Worm (Caenorhabditis elegans) whole organism, L1 larva: ENCODE data around the gene cyp-33C3.
A peak's percentile ranks its signal among the peaks of the same experiment; 100 is the strongest.

ENCODE experiments used
- C04F5.9 ChIP-seq: sonication (generic microtip); optimal IDR thresholded peaks from 2 replicates; lab custom pipeline; 2016; ENCODE audit warnings: missing genetic modification characterization, missing compliant biosample characterization
- C16A3.4 ChIP-seq: fragments of 150-350 bp; optimal IDR thresholded peaks from 2 replicates; lab custom pipeline; 2014; ENCODE audit warnings: missing biosample characterization, missing genetic modification characterization
- F16B12.6 ChIP-seq: fragments of 150-350 bp; optimal IDR thresholded peaks from 2 replicates; lab custom pipeline; 2014; ENCODE audit warnings: missing biosample characterization, missing genetic modification characterization
- Y116A8C.19 ChIP-seq: sonication (generic microtip); optimal IDR thresholded peaks from 2 replicates; lab custom pipeline; 2016; ENCODE audit warnings: missing compliant biosample characterization, missing genetic modification characterization, borderline replicate concordance
- aly-2 ChIP-seq: fragments of 150-350 bp; optimal IDR thresholded peaks from 2 replicates; lab custom pipeline; 2014; ENCODE audit warnings: missing biosample characterization, missing genetic modification characterization
- ama-1 ChIP-seq: fragments of 150-350 bp; optimal IDR thresholded peaks from 2 replicates; lab custom pipeline; 2014
- blmp-1 ChIP-seq: fragments of 150-350 bp; optimal IDR thresholded peaks from 2 replicates; lab custom pipeline; 2014; ENCODE audit warnings: missing biosample characterization, missing genetic modification characterization
- ceh-8 ChIP-seq: fragments of 200-800 bp; sonication (Bioruptor generic); optimal IDR thresholded peaks from 2 replicates; lab custom pipeline; 2018; ENCODE audit warnings: mild to moderate bottlenecking, missing genetic modification characterization, moderate library complexity, missing compliant biosample characterization
- ceh-82 ChIP-seq, 3 experiments: fragments of 150-350 bp in 1 of 3; sonication (generic microtip) in 2 of 3; optimal IDR thresholded peaks; 2 replicates each; lab custom pipeline; 2014 to 2017; ENCODE audit warnings: missing biosample characterization in 3 of 3, missing genetic modification characterization in 3 of 3
- dpl-1 ChIP-seq, 3 experiments: fragments of 150-350 bp in 2 of 3; sonication (generic microtip) in 1 of 3; optimal IDR thresholded peaks; 2 replicates each; lab custom pipeline; 2014 to 2017; ENCODE audit warnings: missing biosample characterization in 3 of 3, missing genetic modification characterization in 3 of 3, missing genetic modification reagents in 3 of 3
- efl-1 ChIP-seq, 4 experiments: fragments of 150-350 bp; optimal IDR thresholded peaks in 3 of 4; peaks in 1 of 4; 1 replicate in 1 of 4; 2 replicates in 3 of 4; lab custom pipeline; 2014; ENCODE audit warnings: missing biosample characterization in 2 of 4, missing genetic modification characterization in 2 of 4, missing genetic modification reagents in 2 of 4
- efl-3 ChIP-seq: fragments of 200-800 bp; sonication (Bioruptor generic); optimal IDR thresholded peaks from 2 replicates; lab custom pipeline; 2018; ENCODE audit warnings: mild to moderate bottlenecking, missing genetic modification characterization, missing compliant biosample characterization
- egl-13 ChIP-seq: sonication (generic microtip); optimal IDR thresholded peaks from 2 replicates; lab custom pipeline; 2016; ENCODE audit warnings: missing genotype, missing genetic modification reagents, missing genetic modification characterization, missing compliant biosample characterization
- egl-27 ChIP-seq, 2 experiments: fragments of 150-350 bp in 1 of 2; sonication (generic microtip); optimal IDR thresholded peaks; 3 replicates each; lab custom pipeline; 2017 to 2018; ENCODE audit warnings: missing biosample characterization in 2 of 2, missing genetic modification characterization in 2 of 2, missing genetic modification reagents in 2 of 2
- elt-3 ChIP-seq, 6 experiments: fragments of 150-350 bp in 1 of 6; sonication (generic microtip); optimal IDR thresholded peaks; 2 replicates each; lab custom pipeline; 2017 to 2018; ENCODE audit warnings: missing biosample characterization in 6 of 6, missing genetic modification characterization in 6 of 6, inconsistent platforms in 1 of 6
- ets-5 ChIP-seq: fragments of 200-800 bp; sonication (Bioruptor generic); IDR thresholded peaks from 2 replicates; pipeline ENCODE4 v1.3.6; 2022; ENCODE audit warnings: missing genetic modification characterization, missing compliant biosample characterization
- fkh-8 ChIP-seq: sonication (generic microtip); optimal IDR thresholded peaks from 2 replicates; lab custom pipeline; 2016; ENCODE audit warnings: mild to moderate bottlenecking, missing genetic modification characterization, missing compliant biosample characterization
- fos-1 ChIP-seq: fragments of 150-350 bp; optimal IDR thresholded peaks from 2 replicates; lab custom pipeline; 2014; ENCODE audit warnings: missing biosample characterization, missing genetic modification characterization
- grh-1 ChIP-seq: fragments of 200-800 bp; sonication (Bioruptor generic); IDR thresholded peaks from 2 replicates; pipeline ENCODE4 v1.3.6; 2022; ENCODE audit warnings: missing genetic modification reagents, missing genetic modification characterization, missing compliant biosample characterization
- hlh-4 ChIP-seq: sonication (generic microtip); optimal IDR thresholded peaks from 2 replicates; lab custom pipeline; 2016; ENCODE audit warnings: mild to moderate bottlenecking, missing genetic modification characterization, missing compliant biosample characterization
- hpl-2 ChIP-seq: fragments of 150-350 bp; optimal IDR thresholded peaks from 2 replicates; lab custom pipeline; 2014; ENCODE audit warnings: missing biosample characterization, missing genetic modification reagents, missing genetic modification characterization
- lin-13 ChIP-seq: fragments of 150-350 bp; optimal IDR thresholded peaks from 2 replicates; lab custom pipeline; 2014; ENCODE audit warnings: missing biosample characterization, missing genetic modification reagents, missing genetic modification characterization
- lin-14 ChIP-seq: fragments of 200-800 bp; sonication (Bioruptor generic); optimal IDR thresholded peaks from 2 replicates; lab custom pipeline; 2018; ENCODE audit warnings: mild to moderate bottlenecking, missing genetic modification characterization, moderate library complexity, missing compliant biosample characterization
- lin-35 ChIP-seq, 2 experiments: fragments of 150-350 bp; optimal IDR thresholded peaks; 2 replicates each; lab custom pipeline; 2014; ENCODE audit warnings: missing biosample characterization in 2 of 2, missing genetic modification characterization in 2 of 2, missing genetic modification reagents in 2 of 2
- lin-39 ChIP-seq: fragments of 150-350 bp; optimal IDR thresholded peaks from 2 replicates; lab custom pipeline; 2014; ENCODE audit warnings: missing biosample characterization, missing genetic modification reagents, missing genetic modification characterization
- lir-3 ChIP-seq: sonication (generic microtip); optimal IDR thresholded peaks from 2 replicates; lab custom pipeline; 2016; ENCODE audit warnings: mild to moderate bottlenecking, missing genetic modification characterization, moderate library complexity, missing compliant biosample characterization; ENCODE audit not compliant: poor library complexity
- lsy-2 ChIP-seq, 2 experiments: fragments of 150-350 bp; optimal IDR thresholded peaks; 2 replicates each; lab custom pipeline; 2014; ENCODE audit warnings: missing biosample characterization in 2 of 2, missing genetic modification characterization in 2 of 2
- mab-9 ChIP-seq: fragments of 200-800 bp; sonication (Bioruptor generic); IDR thresholded peaks from 2 replicates; pipeline ENCODE4 v1.3.6; 2022; ENCODE audit warnings: missing genetic modification reagents, missing genetic modification characterization, missing compliant biosample characterization
- mep-1 ChIP-seq: fragments of 150-350 bp; optimal IDR thresholded peaks from 2 replicates; lab custom pipeline; 2014; ENCODE audit warnings: missing biosample characterization, missing genetic modification characterization
- nhr-20 ChIP-seq: sonication (generic microtip); optimal IDR thresholded peaks from 2 replicates; lab custom pipeline; 2016; ENCODE audit warnings: mild to moderate bottlenecking, missing genetic modification characterization, missing compliant biosample characterization
- nhr-237 ChIP-seq: fragments of 150-350 bp; optimal IDR thresholded peaks from 2 replicates; lab custom pipeline; 2014; ENCODE audit warnings: missing biosample characterization, missing genetic modification characterization
- nhr-28 ChIP-seq: fragments of 150-350 bp; optimal IDR thresholded peaks from 2 replicates; lab custom pipeline; 2014; ENCODE audit warnings: missing biosample characterization, missing genetic modification characterization
- nhr-47 ChIP-seq: sonication (generic microtip); optimal IDR thresholded peaks from 2 replicates; lab custom pipeline; 2016; ENCODE audit warnings: mild to moderate bottlenecking, missing genetic modification characterization, moderate library complexity, missing compliant biosample characterization
- nhr-71 ChIP-seq: sonication (generic microtip); optimal IDR thresholded peaks from 2 replicates; lab custom pipeline; 2016; ENCODE audit warnings: mild to moderate bottlenecking, missing genetic modification characterization, moderate library complexity, missing compliant biosample characterization
- nhr-85 ChIP-seq: sonication (generic microtip); peaks from one replicate; lab custom pipeline; 2016; ENCODE audit warnings: missing genetic modification characterization, inconsistent platforms, missing compliant biosample characterization
- nhr-90 ChIP-seq: sonication (generic microtip); optimal IDR thresholded peaks from 2 replicates; lab custom pipeline; 2016; ENCODE audit warnings: mild to moderate bottlenecking, missing genetic modification characterization, missing compliant biosample characterization; ENCODE audit not compliant: poor library complexity
- pax-3 ChIP-seq: fragments of 200-800 bp; sonication (Bioruptor generic); optimal IDR thresholded peaks from 2 replicates; lab custom pipeline; 2018; ENCODE audit warnings: mild to moderate bottlenecking, missing genetic modification characterization, moderate library complexity, missing compliant biosample characterization
- pqm-1 ChIP-seq: sonication (generic microtip); optimal IDR thresholded peaks from 3 replicates; lab custom pipeline; 2017; ENCODE audit warnings: missing biosample characterization, missing genetic modification characterization
- rnt-1 ChIP-seq: sonication (generic microtip); optimal IDR thresholded peaks from 2 replicates; lab custom pipeline; 2016; ENCODE audit warnings: mild to moderate bottlenecking, missing genetic modification characterization, moderate library complexity, missing compliant biosample characterization
- snpc-4 ChIP-seq: fragments of 150-350 bp; optimal IDR thresholded peaks from 2 replicates; lab custom pipeline; 2014; ENCODE audit warnings: missing biosample characterization, missing genetic modification characterization
- snu-23 ChIP-seq: sonication (generic microtip); optimal IDR thresholded peaks from 2 replicates; lab custom pipeline; 2016; ENCODE audit warnings: missing genetic modification characterization, missing compliant biosample characterization
- sox-4 ChIP-seq: sonication (generic microtip); optimal IDR thresholded peaks from 2 replicates; lab custom pipeline; 2016; ENCODE audit warnings: missing genetic modification characterization, missing compliant biosample characterization
- swsn-7 ChIP-seq: sonication (generic microtip); optimal IDR thresholded peaks from 2 replicates; lab custom pipeline; 2016; ENCODE audit warnings: missing genetic modification characterization, missing compliant biosample characterization
- unc-130 ChIP-seq: fragments of 150-350 bp; optimal IDR thresholded peaks from 2 replicates; lab custom pipeline; 2017; ENCODE audit warnings: missing biosample characterization, missing genetic modification characterization, inconsistent platforms
- unc-62 ChIP-seq: fragments of 150-350 bp; optimal IDR thresholded peaks from 2 replicates; lab custom pipeline; 2014; ENCODE audit warnings: missing biosample characterization, missing genetic modification reagents, missing genetic modification characterization
- vab-15 ChIP-seq: sonication (generic microtip); optimal IDR thresholded peaks from 2 replicates; lab custom pipeline; 2017; ENCODE audit warnings: missing genotype, mild to moderate bottlenecking, missing genetic modification characterization, missing compliant biosample characterization
- zip-4 ChIP-seq: fragments of 200-800 bp; sonication (Bioruptor generic); optimal IDR thresholded peaks from 2 replicates; lab custom pipeline; 2018; ENCODE audit warnings: mild to moderate bottlenecking, missing genetic modification characterization, moderate library complexity, missing compliant biosample characterization

Gene cyp-33C3

ce11 chrV:2235848-2236247 lies 6.7 kb upstream of the cyp-33C3 start, which contains the start of gene cyp-33C4 (continued):
- TF ChIP-seq efl-3 (no peak), pqm-1 (tag; lab: Kevin White, UChicago) (no peak), fos-1 (no peak), sox-4 (no peak), unc-62 (GFP tag; lab: Kevin White, UChicago) (no peak), blmp-1 (tag; lab: Kevin White, UChicago) (peak; percentile 80), snu-23 (peak; percentile 60), pax-3 (tag; lab: Kevin White, UChicago) (no peak), lin-35 (GFP tag; optimal IDR thresholded peaks at IDR 0.05; lab: Kevin White, UChicago) (peak in 1 of 2 experiments; percentile 35), hlh-4 (tag; lab: Kevin White, UChicago) (no peak), lsy-2 (tag; optimal IDR thresholded peaks at IDR 0.05; lab: Kevin White, UChicago) (peak in 1 of 2 experiments; percentile 42), nhr-90 (tag; lab: Kevin White, UChicago) (no peak), swsn-7 (tag; lab: Kevin White, UChicago) (peak; percentile 34), zip-4 (no peak), Y116A8C.19 (no peak), nhr-71 (tag; lab: Kevin White, UChicago) (peak; percentile 58), ama-1 (no peak), dpl-1 (GFP tag; optimal IDR thresholded peaks at IDR 0.05; lab: Kevin White, UChicago) (peak in 1 of 3 experiments; percentile 26), mab-9 (GFP tag; lab: Robert Waterston, UW) (no peak), mep-1 (tag; lab: Kevin White, UChicago) (peak; percentile 13), egl-27 (tag; optimal IDR thresholded peaks at IDR 0.05; lab: Kevin White, UChicago) (no peak)

ce11 chrV:2238012-2238411 lies 4.6 kb upstream of the cyp-33C3 start:
- TF ChIP-seq nhr-28 (tag; lab: Kevin White, UChicago) (no peak), elt-3 (tag; optimal IDR thresholded peaks at IDR 0.05; lab: Kevin White, UChicago) (peak in 2 of 6 experiments; percentile 5 to 74), lin-35 (GFP tag; optimal IDR thresholded peaks at IDR 0.05; lab: Kevin White, UChicago) (peak in 1 of 2 experiments; percentile 23), C16A3.4 (no peak), nhr-20 (peak; percentile 71)
- TF ChIP-seq, all 84 proteins: peak for 3

ce11 chrV:2244751-2245150 lies 2.2 kb downstream of the cyp-33C3 start, which contains the start of gene cyp-33C5:
Gene cyp-33C5 (plus strand): TSS chrV:2245004.
- TF ChIP-seq aly-2 (tag; lab: Kevin White, UChicago) (no peak), ets-5 (GFP tag; lab: Robert Waterston, UW) (no peak), fkh-8 (tag; lab: Kevin White, UChicago) (no peak), hpl-2 (GFP tag; lab: Kevin White, UChicago) (no peak), grh-1 (no peak), rnt-1 (tag; lab: Kevin White, UChicago) (peak; percentile 12), F16B12.6 (tag; lab: Kevin White, UChicago) (no peak), unc-130 (tag; lab: Kevin White, UChicago) (no peak), lin-35 (GFP tag; optimal IDR thresholded peaks at IDR 0.05; lab: Kevin White, UChicago) (peak in 1 of 2 experiments; percentile 31), snpc-4 (no peak), ceh-82 (tag; optimal IDR thresholded peaks at IDR 0.05; lab: Kevin White, UChicago) (peak in 1 of 3 experiments; percentile 17), lir-3 (no peak), nhr-85 (tag; lab: Kevin White, UChicago) (peak; percentile 67), lin-39 (tag; lab: Kevin White, UChicago) (no peak), nhr-71 (tag; lab: Kevin White, UChicago) (no peak), sox-4 (no peak), lin-13 (GFP tag; lab: Kevin White, UChicago) (no peak), elt-3 (tag; optimal IDR thresholded peaks at IDR 0.05; lab: Kevin White, UChicago) (peak in 2 of 6 experiments; percentile 46 to 54), lin-14 (peak; percentile 84), swsn-7 (tag; lab: Kevin White, UChicago) (no peak), efl-1 (optimal IDR thresholded peaks at IDR 0.05; lab: Kevin White, UChicago) (peak; percentile 43 to 59), efl-1 (GFP tag; optimal IDR thresholded peaks at IDR 0.05 in 1 of 2; lab: Kevin White, UChicago) (peak in 1 of 2 experiments; percentile 92), ceh-8 (GFP tag; lab: Kevin White, UChicago) (no peak), nhr-237 (no peak), vab-15 (no peak), egl-13 (tag; lab: Kevin White, UChicago) (no peak), pax-3 (tag; lab: Kevin White, UChicago) (no peak), C04F5.9 (tag; lab: Kevin White, UChicago) (no peak), nhr-47 (tag; lab: Kevin White, UChicago) (no peak), Y116A8C.19 (no peak), egl-27 (tag; optimal IDR thresholded peaks at IDR 0.05; lab: Kevin White, UChicago) (no peak), blmp-1 (tag; lab: Kevin White, UChicago) (peak; percentile 62), mab-9 (GFP tag; lab: Robert Waterston, UW) (no peak), unc-62 (GFP tag; lab: Kevin White, UChicago) (no peak)
